Worm (Caenorhabditis elegans) whole organism, L3 larva: ENCODE results near the gene C03E10.3.

ENCODE experiments used
- fkh-10 ChIP-seq: sonication (generic microtip); optimal IDR thresholded peaks from 2 replicates; lab custom pipeline; 2017; ENCODE audit warnings: missing biosample characterization, missing genetic modification reagents, missing genetic modification characterization
- nhr-25 ChIP-seq: sonication (generic microtip); optimal IDR thresholded peaks from 2 replicates; lab custom pipeline; 2017; ENCODE audit warnings: missing biosample characterization, missing genetic modification characterization

Gene C03E10.3

DNA sequence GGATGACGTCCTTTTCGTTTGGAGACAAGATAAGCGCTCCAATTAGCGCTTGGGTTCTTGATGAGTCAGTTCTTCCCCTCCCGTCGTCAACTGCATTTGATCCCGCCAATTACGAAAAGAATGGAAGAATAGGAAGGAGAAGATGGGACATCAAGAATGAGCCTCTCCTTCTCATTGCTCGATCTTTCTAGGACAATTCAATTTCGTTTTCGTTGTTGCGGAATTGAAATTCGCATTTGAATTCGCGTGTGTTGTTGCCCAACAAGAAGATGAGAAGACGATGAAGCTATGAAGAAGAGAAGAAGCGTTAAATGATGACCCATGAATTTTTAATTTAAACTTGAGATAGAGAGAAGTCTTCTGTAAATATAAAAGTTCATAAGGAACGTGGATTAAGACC, 50.7 kb downstream of the C03E10.3 start:
- no peak for TF ChIP-seq nhr-25 (tag; lab: Kevin White, UChicago)
- peak; percentile 36 for TF ChIP-seq fkh-10 (GFP tag; lab: Kevin White, UChicago)
